Worm (Caenorhabditis elegans) whole organism, mixed stage, embryonic: ENCODE measurements around the gene fmo-1.

Experiments
- bed-3 ChIP-seq: fragments of 200-800 bp; sonication (Bioruptor generic); optimal IDR thresholded peaks from 3 replicates; lab custom pipeline; 2018; ENCODE audit warnings: mild to moderate bottlenecking, missing genetic modification characterization, moderate library complexity, missing compliant biosample characterization
- elt-3 ChIP-seq: fragments of 150-350 bp; optimal IDR thresholded peaks from 2 replicates; lab custom pipeline; 2014; ENCODE audit warnings: missing biosample characterization, missing genetic modification characterization
- ham-2 ChIP-seq: fragments of 200-800 bp; sonication (Bioruptor generic); optimal IDR thresholded peaks from 2 replicates; lab custom pipeline; 2018; ENCODE audit warnings: mild to moderate bottlenecking, missing genetic modification characterization, missing compliant biosample characterization
- lin-13 ChIP-seq: fragments of 150-350 bp; optimal IDR thresholded peaks from 2 replicates; lab custom pipeline; 2014; ENCODE audit warnings: missing biosample characterization, missing genetic modification characterization
- mls-2 ChIP-seq: sonication (generic microtip); optimal IDR thresholded peaks from 2 replicates; lab custom pipeline; 2016; ENCODE audit warnings: mild to moderate bottlenecking, missing genetic modification characterization, moderate library complexity, missing compliant biosample characterization
- nhr-76 ChIP-seq: sonication (generic microtip); optimal IDR thresholded peaks from 2 replicates; lab custom pipeline; 2017; ENCODE audit warnings: missing biosample characterization, missing genetic modification characterization
- pha-4 ChIP-seq: fragments of 150-350 bp; optimal IDR thresholded peaks from 2 replicates; lab custom pipeline; 2018; ENCODE audit warnings: missing biosample characterization, missing genetic modification reagents, missing genetic modification characterization

ce11 chrIV:10616366-10616765, 45.3 kb upstream of the fmo-1 start:
- TF ChIP-seq lin-13 (tag; lab: Kevin White, UChicago) (no peak), nhr-76 (no peak), bed-3 (GFP tag; lab: Kevin White, UChicago) (no peak), ham-2 (GFP tag; lab: Kevin White, UChicago) (no peak), mls-2 (tag; lab: Kevin White, UChicago) (no peak), elt-3 (tag; lab: Kevin White, UChicago) (no peak), pha-4 (tag; lab: Kevin White, UChicago) (no peak)
